Worm (Caenorhabditis elegans) whole organism, L2 larva: ENCODE measurements around the gene lin-48.

Experiments
- alr-1 ChIP-seq: fragments of 150-350 bp; optimal IDR thresholded peaks from 2 replicates; lab custom pipeline; 2014; ENCODE audit warnings: missing biosample characterization, missing genetic modification characterization
- ama-1 ChIP-seq: fragments of 150-350 bp; optimal IDR thresholded peaks from 2 replicates; lab custom pipeline; 2018; ENCODE audit warnings: inconsistent platforms
- fos-1 ChIP-seq: fragments of 150-350 bp; optimal IDR thresholded peaks from 2 replicates; lab custom pipeline; 2014; ENCODE audit warnings: missing biosample characterization, missing genetic modification characterization
- lin-11 ChIP-seq: fragments of 150-350 bp; sonication (generic microtip); optimal IDR thresholded peaks from 2 replicates; lab custom pipeline; 2014; ENCODE audit warnings: missing biosample characterization, missing genetic modification characterization, inconsistent platforms, mixed read lengths
- lin-13 ChIP-seq: fragments of 150-350 bp; optimal IDR thresholded peaks from 2 replicates; lab custom pipeline; 2014; ENCODE audit warnings: missing biosample characterization, missing genetic modification reagents, missing genetic modification characterization
- mdl-1 ChIP-seq, 2 experiments: fragments of 150-350 bp in 1 of 2; sonication (generic microtip) in 1 of 2; optimal IDR thresholded peaks; 2 replicates each; lab custom pipeline; 2017; ENCODE audit warnings: missing biosample characterization in 2 of 2, missing genetic modification characterization in 2 of 2
- nhr-11 ChIP-seq: fragments of 150-350 bp; optimal IDR thresholded peaks from 2 replicates; lab custom pipeline; 2014; ENCODE audit warnings: missing biosample characterization, missing genetic modification characterization
- nhr-77 ChIP-seq: fragments of 150-350 bp; optimal IDR thresholded peaks from 2 replicates; lab custom pipeline; 2014; ENCODE audit warnings: missing biosample characterization, missing genetic modification characterization
- sma-3 ChIP-seq: sonication (generic microtip); optimal IDR thresholded peaks from 2 replicates; lab custom pipeline; 2016; ENCODE audit warnings: missing genetic modification reagents, missing genetic modification characterization, missing compliant biosample characterization
- unc-39 ChIP-seq: fragments of 150-350 bp; optimal IDR thresholded peaks from 2 replicates; lab custom pipeline; 2014; ENCODE audit warnings: missing biosample characterization, missing genetic modification characterization

- TF ChIP-seq nhr-11 (tag; lab: Kevin White, UChicago) (no peak), lin-11 (tag; lab: Kevin White, UChicago) (no peak), fos-1 (no peak), nhr-77 (tag; lab: Kevin White, UChicago) (no peak), alr-1 (no peak), lin-13 (GFP tag; lab: Kevin White, UChicago) (no peak), ama-1 (lab: Kevin White, UChicago) (no peak), sma-3 (no peak), unc-39 (no peak), mdl-1 (tag; optimal IDR thresholded peaks at IDR 0.05; lab: Kevin White, UChicago) (no peak)
Measured at ce11 chrIII:3736302-3736701, 8.9 kb upstream of the lin-48 start, which contains the start of gene F34D10.4.
